Fruit fly (Drosophila melanogaster): ENCODE results near the gene wkd.

DNA sequence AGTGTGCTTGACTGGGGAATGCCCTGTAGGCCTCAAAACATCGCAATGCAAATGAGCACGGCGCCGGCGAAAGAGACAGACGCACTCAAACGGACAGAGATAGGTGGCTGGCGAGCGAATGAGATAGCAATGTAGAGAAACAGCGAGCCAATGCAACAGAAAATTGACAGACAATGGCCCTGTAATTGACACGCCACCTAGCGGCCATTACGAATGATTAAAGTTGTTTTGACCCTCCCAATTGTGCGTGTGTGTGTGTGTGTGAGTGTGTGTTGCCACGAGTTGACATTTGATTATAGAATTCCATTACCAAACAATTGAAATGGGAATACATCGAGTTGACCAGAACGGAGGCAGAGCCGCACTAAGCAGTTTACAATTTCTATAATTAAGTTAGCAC is 37.2 kb upstream of the wkd start:
- TF ChIP-seq psq (optimal IDR thresholded peaks at IDR 0.05) (no peak), Sin3A (optimal IDR thresholded peaks at IDR 0.05) (no peak), Myc (optimal IDR thresholded peaks at IDR 0.05) (no peak), h (optimal IDR thresholded peaks at IDR 0.05) (no peak), ttk (optimal IDR thresholded peaks at IDR 0.05) (no peak), insv (optimal IDR thresholded peaks at IDR 0.05) (no peak)

All from Kc167 (cell line).